Worm (Caenorhabditis elegans) whole organism, young adult: ENCODE results near the gene F20D6.10.

Experiments
- ama-1 ChIP-seq, 3 experiments: fragments of 150-350 bp in 1 of 3; sonication (generic microtip) in 2 of 3; optimal IDR thresholded peaks; 2 replicates each; lab custom pipeline; 2014 to 2018; ENCODE audit warnings: missing biosample characterization in 2 of 3, missing genetic modification characterization in 2 of 3, missing genetic modification reagents in 2 of 3
- him-1 ChIP-seq: sonication (generic microtip); optimal IDR thresholded peaks from 2 replicates; lab custom pipeline; 2016; ENCODE audit warnings: missing genotype, missing genetic modification reagents, missing genetic modification characterization, missing compliant biosample characterization
- nhr-80 ChIP-seq: sonication (generic microtip); optimal IDR thresholded peaks from 2 replicates; lab custom pipeline; 2016; ENCODE audit warnings: missing genetic modification characterization, missing compliant biosample characterization
- rcor-1 ChIP-seq: fragments of 200-800 bp; sonication (Bioruptor generic); IDR thresholded peaks from 2 replicates; pipeline ENCODE4 v1.3.6; 2022; ENCODE audit warnings: missing genetic modification reagents, missing genetic modification characterization, missing compliant biosample characterization
- zfh-2 ChIP-seq: fragments of 200-800 bp; sonication (Bioruptor generic); conservative IDR thresholded peaks from 2 replicates; pipeline ENCODE4 v1.3.6; 2022; ENCODE audit warnings: missing genetic modification reagents, missing genetic modification characterization, missing compliant biosample characterization

- TF ChIP-seq zfh-2 (GFP tag; lab: Robert Waterston, UW) (no peak), ama-1 (optimal IDR thresholded peaks at IDR 0.05; lab: Kevin White, UChicago) (no peak), ama-1 (GFP tag; optimal IDR thresholded peaks at IDR 0.05; lab: Kevin White, UChicago) (no peak), rcor-1 (GFP tag; lab: Robert Waterston, UW) (no peak), him-1 (no peak), nhr-80 (no peak)
Measured at ce11 chrV:8224634-8225033, 28.9 kb upstream of the F20D6.10 start, which contains the start of gene pax-1.
